Fruit fly (Drosophila melanogaster) whole organism, embryonic: ENCODE data around the gene CG9395.

Experiments
- Adf1 ChIP-seq: fragments of 200-800 bp; sonication (Bioruptor generic); IDR thresholded peaks from 2 replicates; pipeline ENCODE4 v1.3.6; 2022; ENCODE audit warnings: missing biosample characterization, missing genetic modification characterization
- CG11560 ChIP-seq: fragments of 200-800 bp; sonication (Bioruptor generic); IDR thresholded peaks from 3 replicates; pipeline ENCODE4 v1.3.6; 2022; ENCODE audit warnings: missing biosample characterization, missing genetic modification characterization
- CG12071 ChIP-seq: fragments of 200-800 bp; sonication (Bioruptor generic); optimal IDR thresholded peaks from 3 replicates; lab custom pipeline; 2018; ENCODE audit warnings: missing biosample characterization, mild to moderate bottlenecking, missing genetic modification characterization
- CG13424 ChIP-seq: fragments of 200-800 bp; sonication (Bioruptor generic); optimal IDR thresholded peaks from 2 replicates; lab custom pipeline; 2019; ENCODE audit warnings: missing biosample characterization, mild to moderate bottlenecking, missing genetic modification characterization, moderate library complexity
- CG14710 ChIP-seq: fragments of 200-800 bp; sonication (Bioruptor generic); optimal IDR thresholded peaks from 3 replicates; lab custom pipeline; 2019; ENCODE audit warnings: missing biosample characterization, mild to moderate bottlenecking, missing genetic modification characterization, moderate library complexity
- CG15479 ChIP-seq: fragments of 200-800 bp; sonication (Bioruptor generic); optimal IDR thresholded peaks from 3 replicates; lab custom pipeline; 2019; ENCODE audit warnings: missing biosample characterization, mild to moderate bottlenecking, missing genetic modification characterization, moderate library complexity
- CG16813 ChIP-seq: fragments of 200-800 bp; sonication (Bioruptor generic); IDR thresholded peaks from 3 replicates; pipeline ENCODE4 v1.3.6; 2022; ENCODE audit warnings: missing biosample characterization, missing genetic modification characterization; ENCODE audit not compliant: partially characterized antibody
- CG17359 ChIP-seq: fragments of 200-800 bp; sonication (Bioruptor generic); optimal IDR thresholded peaks from 3 replicates; lab custom pipeline; 2018; ENCODE audit warnings: missing biosample characterization, mild to moderate bottlenecking, missing genetic modification characterization, moderate library complexity
- CG17568 ChIP-seq: fragments of 200-800 bp; sonication (Bioruptor generic); optimal IDR thresholded peaks from 2 replicates; lab custom pipeline; 2018; ENCODE audit warnings: missing biosample characterization, mild to moderate bottlenecking, missing genetic modification characterization, moderate library complexity
- CG1792 ChIP-seq: fragments of 200-800 bp; sonication (Bioruptor generic); optimal IDR thresholded peaks from 2 replicates; lab custom pipeline; 2016; ENCODE audit warnings: missing biosample characterization, missing genetic modification characterization
- CG18619 ChIP-seq: fragments of 200-800 bp; sonication (Bioruptor generic); optimal IDR thresholded peaks from 3 replicates; lab custom pipeline; 2017; ENCODE audit warnings: missing biosample characterization, mild to moderate bottlenecking, missing genetic modification characterization
- CG18764 ChIP-seq: fragments of 200-800 bp; sonication (Bioruptor generic); optimal IDR thresholded peaks from 3 replicates; lab custom pipeline; 2016; ENCODE audit warnings: missing biosample characterization, missing genetic modification characterization
- CG3281 ChIP-seq: fragments of 200-800 bp; sonication (Bioruptor generic); optimal IDR thresholded peaks from 3 replicates; lab custom pipeline; 2017; ENCODE audit warnings: missing biosample characterization, mild to moderate bottlenecking, missing genetic modification characterization
- CG34224 ChIP-seq: fragments of 200-800 bp; sonication (Bioruptor generic); IDR thresholded peaks from 3 replicates; pipeline ENCODE4 v1.3.6; 2022; ENCODE audit warnings: missing biosample characterization, missing genetic modification characterization; ENCODE audit not compliant: partially characterized antibody
- CG42726 ChIP-seq: fragments of 200-800 bp; sonication (Bioruptor generic); IDR thresholded peaks from 2 replicates; pipeline ENCODE4 v1.3.6; 2022; ENCODE audit warnings: missing biosample characterization, missing genetic modification characterization; ENCODE audit not compliant: partially characterized antibody
- CG4328 ChIP-seq: fragments of 200-800 bp; sonication (Bioruptor generic); optimal IDR thresholded peaks from 3 replicates; lab custom pipeline; 2017; ENCODE audit warnings: missing biosample characterization, missing genetic modification reagents, missing genetic modification characterization
- CG4820 ChIP-seq: fragments of 200-800 bp; sonication (Bioruptor generic); optimal IDR thresholded peaks from 3 replicates; lab custom pipeline; 2016; ENCODE audit warnings: missing biosample characterization, missing genetic modification characterization
- CG4854 ChIP-seq: fragments of 200-800 bp; sonication (Bioruptor generic); optimal IDR thresholded peaks from 2 replicates; lab custom pipeline; 2016; ENCODE audit warnings: missing biosample characterization, missing genetic modification characterization, inconsistent platforms
- CG5953 ChIP-seq: fragments of 200-800 bp; sonication (Bioruptor generic); IDR thresholded peaks from 2 replicates; pipeline ENCODE4 v1.3.6; 2022; ENCODE audit warnings: missing biosample characterization, missing genetic modification characterization
- CG7786 ChIP-seq: fragments of 200-800 bp; sonication (Bioruptor generic); optimal IDR thresholded peaks from 2 replicates; lab custom pipeline; 2016; ENCODE audit warnings: missing biosample characterization, missing genetic modification characterization
- CG7963 ChIP-seq: fragments of 200-800 bp; sonication (Bioruptor generic); IDR thresholded peaks from 3 replicates; pipeline ENCODE4 v1.3.6; 2022; ENCODE audit warnings: missing biosample characterization, missing genetic modification characterization; ENCODE audit not compliant: partially characterized antibody
- Dll ChIP-seq: fragments of 200-800 bp; sonication (Bioruptor generic); IDR thresholded peaks from 4 replicates; pipeline ENCODE4 v1.3.6; 2022; ENCODE audit warnings: missing biosample characterization, missing genetic modification characterization; ENCODE audit not compliant: partially characterized antibody
- Doc2 ChIP-seq: fragments of 200-800 bp; sonication (Bioruptor generic); IDR thresholded peaks from 2 replicates; pipeline ENCODE4 v1.3.6; 2022; ENCODE audit warnings: missing biosample characterization, missing genetic modification characterization
- Fer1 ChIP-seq: fragments of 200-800 bp; sonication (Bioruptor generic); optimal IDR thresholded peaks from 2 replicates; lab custom pipeline; 2017; ENCODE audit warnings: missing biosample characterization, mild to moderate bottlenecking, missing genetic modification characterization
- HLH54F ChIP-seq: fragments of 200-800 bp; sonication (Bioruptor generic); optimal IDR thresholded peaks from 3 replicates; lab custom pipeline; 2016; ENCODE audit warnings: missing biosample characterization, missing genetic modification characterization
- HLHmδ ChIP-seq: fragments of 200-800 bp; sonication (Bioruptor generic); optimal IDR thresholded peaks from 2 replicates; lab custom pipeline; 2018; ENCODE audit warnings: missing biosample characterization, mild to moderate bottlenecking, missing genetic modification characterization, moderate library complexity
- Oli ChIP-seq: fragments of 200-800 bp; sonication (Bioruptor generic); optimal IDR thresholded peaks from 2 replicates; lab custom pipeline; 2018; ENCODE audit warnings: missing biosample characterization, mild to moderate bottlenecking, missing genetic modification characterization, moderate library complexity
- Opbp ChIP-seq: fragments of 200-800 bp; sonication (Bioruptor generic); IDR thresholded peaks from 3 replicates; pipeline ENCODE4 v1.3.6; 2022; ENCODE audit warnings: missing biosample characterization, missing genetic modification characterization; ENCODE audit not compliant: partially characterized antibody
- Rfx ChIP-seq: fragments of 200-800 bp; sonication (Bioruptor generic); IDR thresholded peaks from 2 replicates; pipeline ENCODE4 v1.3.6; 2022; ENCODE audit warnings: missing biosample characterization, missing genetic modification characterization
- Ssrp ChIP-seq: fragments of 200-800 bp; sonication (Bioruptor generic); optimal IDR thresholded peaks from 2 replicates; lab custom pipeline; 2018; ENCODE audit warnings: missing biosample characterization, mild to moderate bottlenecking, missing genetic modification characterization, moderate library complexity
- Xbp1 ChIP-seq: fragments of 200-800 bp; sonication (Bioruptor generic); optimal IDR thresholded peaks from 3 replicates; lab custom pipeline; 2016; ENCODE audit warnings: missing biosample characterization, mild to moderate bottlenecking, missing genetic modification characterization
- btn ChIP-seq: fragments of 200-800 bp; sonication (Bioruptor generic); optimal IDR thresholded peaks from 2 replicates; lab custom pipeline; 2016; ENCODE audit warnings: missing biosample characterization, missing genetic modification characterization
- cad ChIP-seq: fragments of >200 bp; optimal IDR thresholded peaks from 2 replicates; lab custom pipeline; 2017; ENCODE audit warnings: missing biosample characterization, missing genetic modification characterization
- chn ChIP-seq: fragments of 200-800 bp; sonication (Bioruptor generic); optimal IDR thresholded peaks from 2 replicates; lab custom pipeline; 2016; ENCODE audit warnings: missing biosample characterization, missing genetic modification characterization
- dati ChIP-seq: fragments of 200-800 bp; sonication (Bioruptor generic); IDR thresholded peaks from 2 replicates; pipeline ENCODE4 v1.3.6; 2022; ENCODE audit warnings: missing biosample characterization, missing genetic modification characterization
- ems ChIP-seq: fragments of 200-800 bp; sonication (Bioruptor generic); optimal IDR thresholded peaks from 3 replicates; lab custom pipeline; 2016; ENCODE audit warnings: missing biosample characterization, missing genetic modification characterization
- fd3F ChIP-seq: fragments of 200-800 bp; sonication (Bioruptor generic); optimal IDR thresholded peaks from 2 replicates; lab custom pipeline; 2018; ENCODE audit warnings: missing biosample characterization, mild to moderate bottlenecking, missing genetic modification characterization, moderate library complexity
- fd96Cb ChIP-seq: fragments of 200-800 bp; sonication (Bioruptor generic); optimal IDR thresholded peaks from 2 replicates; lab custom pipeline; 2018; ENCODE audit warnings: missing biosample characterization, mild to moderate bottlenecking, missing genetic modification characterization, moderate library complexity
- gcm2 ChIP-seq: fragments of 200-800 bp; sonication (Bioruptor generic); optimal IDR thresholded peaks from 2 replicates; lab custom pipeline; 2016; ENCODE audit warnings: missing biosample characterization, missing genetic modification characterization
- gsb ChIP-seq: fragments of 200-800 bp; sonication (Bioruptor generic); IDR thresholded peaks from 2 replicates; pipeline ENCODE4 v1.3.6; 2022; ENCODE audit warnings: missing biosample characterization, missing genetic modification characterization
- kni ChIP-seq: fragments of 200-800 bp; sonication (Bioruptor generic); optimal IDR thresholded peaks from 3 replicates; lab custom pipeline; 2017; ENCODE audit warnings: mild to moderate bottlenecking, missing biosample characterization, missing genetic modification reagents, missing genetic modification characterization
- lov ChIP-seq, 2 experiments: fragments of 200-800 bp in 1 of 2; fragments of >200 bp in 1 of 2; sonication (Bioruptor generic) in 1 of 2; IDR thresholded peaks in 1 of 2; optimal IDR thresholded peaks in 1 of 2; 2 replicates in 1 of 2; 3 replicates in 1 of 2; pipeline versions ENCODE4 v1.3.6 to Lab custom; 2017 to 2022; ENCODE audit warnings: missing biosample characterization in 1 of 2, missing genetic modification characterization in 1 of 2
- mam ChIP-seq: fragments of 200-800 bp; sonication (Bioruptor generic); optimal IDR thresholded peaks from 3 replicates; lab custom pipeline; 2016; ENCODE audit warnings: missing biosample characterization, missing genetic modification characterization
- sc ChIP-seq, 3 experiments: fragments of >200 bp in 2 of 3; fragments of 200-800 bp in 1 of 3; sonication (Bioruptor generic) in 1 of 3; optimal IDR thresholded peaks; 2 replicates in 2 of 3; 3 replicates in 1 of 3; lab custom pipeline; 2017; ENCODE audit warnings: mild to moderate bottlenecking in 1 of 3, missing biosample characterization in 1 of 3, missing genetic modification characterization in 1 of 3, missing genetic modification reagents in 1 of 3
- seq ChIP-seq: fragments of 200-800 bp; sonication (Bioruptor generic); IDR thresholded peaks from 2 replicates; pipeline ENCODE4 v1.3.6; 2022; ENCODE audit warnings: missing biosample characterization, missing genetic modification characterization
- sna ChIP-seq: fragments of 200-800 bp; sonication (Bioruptor generic); IDR thresholded peaks from 2 replicates; pipeline ENCODE4 v1.3.6; 2022; ENCODE audit warnings: missing biosample characterization, missing genetic modification characterization; ENCODE audit not compliant: partially characterized antibody
- trem ChIP-seq: fragments of 200-800 bp; optimal IDR thresholded peaks from 3 replicates; lab custom pipeline; 2019; ENCODE audit warnings: missing biosample characterization, mild to moderate bottlenecking, missing genetic modification characterization, moderate library complexity
- usp ChIP-seq: fragments of >200 bp; optimal IDR thresholded peaks from 2 replicates; lab custom pipeline; 2017; ENCODE audit warnings: missing biosample characterization, missing genetic modification characterization

CG9395 gene

DNA sequence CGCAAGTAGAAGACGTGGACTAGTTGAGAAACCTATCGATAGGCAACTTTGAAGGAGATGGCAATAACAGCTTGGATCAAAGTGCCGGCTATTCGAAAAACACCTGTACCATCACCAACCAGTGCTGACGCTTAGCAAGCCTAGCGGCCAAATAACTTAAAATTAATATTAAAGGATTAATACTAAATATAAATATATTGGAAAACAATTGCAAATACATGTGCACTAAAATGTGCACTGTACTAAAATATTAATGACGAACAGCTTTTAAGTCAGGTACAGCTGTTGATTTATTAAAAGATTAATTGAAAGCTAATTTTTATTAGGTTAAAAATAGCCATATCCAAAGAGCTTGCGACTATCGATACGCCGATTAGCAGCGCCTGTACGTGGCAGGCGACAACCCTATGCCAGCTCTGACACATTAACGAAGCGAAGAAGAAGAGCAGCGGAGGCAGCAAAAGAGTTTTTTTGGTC, 23.7 kb upstream of the CG9395 start, which contains the start of the genes CG9302 and beta'COP (continued):
- TF ChIP-seq ems, result no peak
- TF ChIP-seq HLH54F (GFP tag; lab: Kevin White, UChicago), result peak; percentile 51
- peak; percentile 81 for TF ChIP-seq CG3281
- TF ChIP-seq CG4854 (GFP tag; lab: Kevin White, UChicago), result peak; percentile 31
- TF ChIP-seq seq (GFP tag; lab: Robert Waterston, UW), result no peak
- TF ChIP-seq HLHmδ (GFP tag; lab: Kevin White, UChicago), result no peak
- TF ChIP-seq CG12071 (GFP tag; lab: Kevin White, UChicago), result no peak
- peak; percentile 81 for TF ChIP-seq CG14710 (tag; lab: Kevin White, UChicago)
- no peak for TF ChIP-seq CG42726
- TF ChIP-seq kni (GFP tag; lab: Kevin White, UChicago), result no peak
- peak; percentile 83 for TF ChIP-seq Xbp1
- no peak; the same call in 1 of the 2 replicates for TF ChIP-seq sna
- peak; percentile 58 for TF ChIP-seq Ssrp (tag; lab: Kevin White, UChicago)
- TF ChIP-seq btn (GFP tag; lab: Kevin White, UChicago), result no peak
- TF ChIP-seq chn (GFP tag; lab: Kevin White, UChicago), result peak; percentile 39
- TF ChIP-seq Fer1 (GFP tag; lab: Kevin White, UChicago), result peak; percentile 60
- no peak for TF ChIP-seq CG15479 (GFP tag; lab: Kevin White, UChicago)
- 0 out of 3 replicates have a peak, but pooled peaks have one; percentile 16 for TF ChIP-seq CG11560 (tag; lab: Robert Waterston, UW)
- no peak for TF ChIP-seq CG1792 (GFP tag; lab: Kevin White, UChicago)
- TF ChIP-seq Adf1 (GFP tag; lab: Robert Waterston, UW), result peak; percentile 48; the same call in 1 of the 2 replicates
- 0 out of 3 replicates have a peak, but pooled peaks have one; percentile 23 for TF ChIP-seq CG7963
- TF ChIP-seq lov (optimal IDR thresholded peaks at IDR 0.05; lab: Kevin White, UChicago), result no peak
- TF ChIP-seq lov (GFP tag; IDR thresholded peaks at IDR 0.05; lab: Robert Waterston, UW), result no peak
- peak; percentile 78 for TF ChIP-seq CG13424 (tag; lab: Kevin White, UChicago)
- TF ChIP-seq sc (optimal IDR thresholded peaks at IDR 0.05; lab: Kevin White, UChicago), result no peak
- TF ChIP-seq sc (GFP tag; optimal IDR thresholded peaks at IDR 0.05; lab: Kevin White, UChicago), result peak; percentile 39
- TF ChIP-seq CG7786 (GFP tag; lab: Kevin White, UChicago), result peak; percentile 48
- peak; percentile 68 for TF ChIP-seq CG18619 (GFP tag; lab: Kevin White, UChicago)
- TF ChIP-seq CG16813 (GFP tag; lab: Robert Waterston, UW), result peak; percentile 72
- TF ChIP-seq fd3F (GFP tag; lab: Kevin White, UChicago), result peak; percentile 56
- TF ChIP-seq CG17568 (GFP tag; lab: Kevin White, UChicago), result no peak
- peak; percentile 46 for TF ChIP-seq CG4820
- TF ChIP-seq fd96Cb, result peak; percentile 51
- TF ChIP-seq CG34224, result no peak; the same call in 2 of the 3 replicates
- TF ChIP-seq dati, result no peak
- TF ChIP-seq usp (GFP tag; lab: Kevin White, UChicago), result no peak
- peak; percentile 68 for TF ChIP-seq Opbp (GFP tag; lab: Robert Waterston, UW)
- peak; percentile 76 for TF ChIP-seq Rfx (GFP tag; lab: Robert Waterston, UW)
- TF ChIP-seq CG4328 (GFP tag; lab: Kevin White, UChicago), result peak; percentile 66
- peak; percentile 76 for TF ChIP-seq Dll (GFP tag; lab: Robert Waterston, UW)
- peak; percentile 71 for TF ChIP-seq mam (GFP tag; lab: Kevin White, UChicago)
- peak; percentile 39 for TF ChIP-seq CG18764 (GFP tag; lab: Kevin White, UChicago)
- TF ChIP-seq cad, result no peak
- TF ChIP-seq CG17359 (tag; lab: Kevin White, UChicago), result peak; percentile 62
- no peak for TF ChIP-seq CG5953 (GFP tag; lab: Robert Waterston, UW)
- TF ChIP-seq Doc2 (GFP tag; lab: Robert Waterston, UW), result no peak
- TF ChIP-seq Oli (tag; lab: Kevin White, UChicago), result peak; percentile 59
- no peak for TF ChIP-seq gsb
- TF ChIP-seq trem, result peak; percentile 68
- no peak for TF ChIP-seq gcm2 (GFP tag; lab: Kevin White, UChicago)
